Fruit fly (Drosophila melanogaster): ENCODE results near the gene PIG-P.
A peak's percentile ranks its signal among the peaks of the same experiment; 100 is the strongest.

PIG-P gene

dm6 chr3R:26012288-26012687 lies 45.7 kb downstream of the PIG-P start:
- TF ChIP-seq lov (optimal IDR thresholded peaks at IDR 0.05) (no peak), lov (GFP tag; IDR thresholded peaks at IDR 0.05) (0 out of 3 replicates have a peak, but pooled peaks have one; percentile 30), Drgx (GFP tag; IDR thresholded peaks at IDR 0.05) (0 out of 2 replicates have a peak, but pooled peaks have one; percentile 29), D (optimal IDR thresholded peaks at IDR 0.05) (peak; percentile 46), D (GFP tag; optimal IDR thresholded peaks at IDR 0.05) (no peak), HLHmδ (GFP tag; optimal IDR thresholded peaks at IDR 0.05) (peak; percentile 14), Kr (GFP tag; optimal IDR thresholded peaks at IDR 0.05) (no peak), crol (GFP tag; IDR thresholded peaks at IDR 0.05) (no peak), HLH54F (GFP tag; optimal IDR thresholded peaks at IDR 0.05) (no peak), kni (GFP tag; optimal IDR thresholded peaks at IDR 0.05) (peak; percentile 53), pros (GFP tag; optimal IDR thresholded peaks at IDR 0.05) (peak; percentile 13), Med (GFP tag) (peak; percentile 11)

DNA sequence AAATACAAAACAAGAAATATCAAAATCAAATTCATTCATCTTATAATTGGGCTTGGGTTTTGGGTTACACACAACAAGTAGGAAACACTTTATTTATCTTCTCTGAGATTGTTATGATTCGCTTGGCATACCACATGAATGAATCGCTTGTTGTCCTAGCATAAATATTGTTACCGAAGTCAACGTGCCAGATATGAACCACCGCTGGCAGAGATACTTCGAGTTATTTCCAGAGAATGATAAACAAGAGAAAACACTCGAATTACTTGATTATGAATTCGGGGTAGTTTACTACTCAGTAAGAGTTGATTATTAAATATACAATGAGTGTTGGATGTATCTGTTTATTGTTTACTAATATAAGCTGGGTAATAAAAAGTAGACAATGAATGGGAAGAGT lies 46.5 kb downstream of the PIG-P start:
- TF ChIP-seq slbo (GFP tag; IDR thresholded peaks at IDR 0.05) (no peak), en (GFP tag; optimal IDR thresholded peaks at IDR 0.05) (no peak), Chrac-16 (GFP tag; optimal IDR thresholded peaks at IDR 0.05) (no peak), CG1602 (GFP tag; optimal IDR thresholded peaks at IDR 0.05) (no peak), CG12769 (tag; optimal IDR thresholded peaks at IDR 0.05) (peak; percentile 11), CG1647 (GFP tag; optimal IDR thresholded peaks at IDR 0.05) (no peak), Oli (tag; optimal IDR thresholded peaks at IDR 0.05) (no peak), ERR (GFP tag; optimal IDR thresholded peaks at IDR 0.05) (no peak), gem (tag; optimal IDR thresholded peaks at IDR 0.05) (peak; percentile 23), Eip74EF (GFP tag; optimal IDR thresholded peaks at IDR 0.05) (no peak), CG10654 (GFP tag; optimal IDR thresholded peaks at IDR 0.05) (no peak), Fer3 (tag; optimal IDR thresholded peaks at IDR 0.05) (peak; percentile 16), CHES-1-like (GFP tag; optimal IDR thresholded peaks at IDR 0.05) (no peak), CG11398 (GFP tag; optimal IDR thresholded peaks at IDR 0.05) (peak; percentile 44), CG17912 (GFP tag; optimal IDR thresholded peaks at IDR 0.05) (peak; percentile 15), CG8359 (GFP tag; optimal IDR thresholded peaks at IDR 0.05; ENCODE audit: borderline replicate concordance) (peak; percentile 13), CG12659 (GFP tag; optimal IDR thresholded peaks at IDR 0.05) (peak; percentile 3), CG17359 (tag; optimal IDR thresholded peaks at IDR 0.05) (peak; percentile 43), crp (GFP tag; optimal IDR thresholded peaks at IDR 0.05) (no peak), bsh (GFP tag; optimal IDR thresholded peaks at IDR 0.05) (peak in 1 of 2 experiments; percentile 48), CG2202 (tag; optimal IDR thresholded peaks at IDR 0.05) (peak; percentile 75), gsb-n (tag; optimal IDR thresholded peaks at IDR 0.05) (peak; percentile 49), CG17385 (GFP tag; optimal IDR thresholded peaks at IDR 0.05) (peak; percentile 49), CG2129 (GFP tag; IDR thresholded peaks at IDR 0.05; ENCODE audit: partially characterized antibody) (no peak), CG2199 (GFP tag; IDR thresholded peaks at IDR 0.05) (peak; percentile 87), kni (GFP tag; optimal IDR thresholded peaks at IDR 0.05) (peak; percentile 18), Dll (GFP tag; IDR thresholded peaks at IDR 0.05; ENCODE audit: partially characterized antibody) (no peak), CG3407 (GFP tag; optimal IDR thresholded peaks at IDR 0.05) (peak; percentile 47), CG2712 (tag; optimal IDR thresholded peaks at IDR 0.05) (peak; percentile 35), sens (GFP tag) (peak; percentile 75), ATbp (GFP tag; optimal IDR thresholded peaks at IDR 0.05) (peak; percentile 65), NfI (GFP tag; optimal IDR thresholded peaks at IDR 0.05) (no peak), Side (GFP tag; optimal IDR thresholded peaks at IDR 0.05) (peak; percentile 15), CG10543 (GFP tag; optimal IDR thresholded peaks at IDR 0.05) (peak; percentile 43), CG15514 (GFP tag; optimal IDR thresholded peaks at IDR 0.05) (peak; percentile 1), CG14710 (tag; optimal IDR thresholded peaks at IDR 0.05) (peak; percentile 58), unpg (GFP tag; optimal IDR thresholded peaks at IDR 0.05) (peak; percentile 36), Pdp1 (GFP tag; optimal IDR thresholded peaks at IDR 0.05) (peak in 1 of 2 experiments; percentile 50)

Measured in whole organism, embryonic.